Worm (Caenorhabditis elegans): Measurements from ENCODE around the gene dyn-1.

DNA sequence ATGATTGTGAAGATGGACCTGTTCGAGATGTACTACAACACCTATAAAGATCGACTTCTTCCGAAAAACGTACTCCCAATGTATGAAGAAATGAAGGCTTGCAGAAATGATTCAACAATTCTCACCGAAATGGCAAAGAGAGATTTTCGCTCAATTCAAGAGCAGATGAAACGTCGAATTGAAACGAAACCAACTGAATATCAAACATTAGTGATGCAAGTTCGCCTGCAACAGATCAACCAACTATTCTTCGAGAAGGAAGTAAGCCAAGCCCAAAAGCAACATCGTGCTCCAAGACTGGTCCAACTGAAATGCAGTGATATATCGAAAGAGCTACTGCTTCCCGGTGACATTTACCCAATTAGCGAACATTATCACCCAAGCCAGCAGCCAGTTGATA, 41.0 kb downstream of the dyn-1 start:
- TF ChIP-seq mdl-1 (tag; optimal IDR thresholded peaks at IDR 0.05): no peak
- TF ChIP-seq lsy-2 (tag; optimal IDR thresholded peaks at IDR 0.05): no peak
- no peak for TF ChIP-seq F44E2.7 (GFP tag; IDR thresholded peaks at IDR 0.05)
- TF ChIP-seq dmd-9 (GFP tag; IDR thresholded peaks at IDR 0.05): no peak
- TF ChIP-seq fkh-10 (GFP tag; optimal IDR thresholded peaks at IDR 0.05): no peak
- TF ChIP-seq pha-4 (GFP tag; IDR thresholded peaks at IDR 0.05): no peak
- TF ChIP-seq pha-4 (tag; optimal IDR thresholded peaks at IDR 0.05): no peak
- no peak for TF ChIP-seq pqm-1 (tag; optimal IDR thresholded peaks at IDR 0.05)
- no peak for TF ChIP-seq ZK546.5 (tag; optimal IDR thresholded peaks at IDR 0.05)
- TF ChIP-seq nhr-77 (tag; optimal IDR thresholded peaks at IDR 0.05): no peak
- no peak for TF ChIP-seq php-3 (GFP tag; IDR thresholded peaks at IDR 0.05)
- TF ChIP-seq ama-1 (optimal IDR thresholded peaks at IDR 0.05): no peak
